Fruit fly (Drosophila melanogaster) whole organism, embryonic: Measurements from ENCODE around the gene CG7551.
A peak's percentile ranks its signal among the peaks of the same experiment; 100 is the strongest.

ENCODE experiments used
- Atf-2 ChIP-seq: fragments of 200-800 bp; sonication (Bioruptor generic); optimal IDR thresholded peaks from 2 replicates; lab custom pipeline; 2016; ENCODE audit warnings: missing biosample characterization, missing genetic modification characterization
- BEAF-32 ChIP-seq: fragments of 200-800 bp; sonication (Bioruptor generic); optimal IDR thresholded peaks from 3 replicates; lab custom pipeline; 2017; ENCODE audit warnings: missing biosample characterization, missing genetic modification characterization, mild to moderate bottlenecking, moderate library complexity, missing genetic modification reagents
- CG10321 ChIP-seq: fragments of 200-800 bp; sonication (Bioruptor generic); IDR thresholded peaks from 2 replicates; pipeline ENCODE4 v1.3.6; 2022; ENCODE audit warnings: missing biosample characterization, missing genetic modification characterization
- CG10979 ChIP-seq: fragments of 200-800 bp; sonication (Bioruptor generic); optimal IDR thresholded peaks from 2 replicates; lab custom pipeline; 2018; ENCODE audit warnings: missing biosample characterization, mild to moderate bottlenecking, missing genetic modification characterization, moderate library complexity
- CG11504 ChIP-seq: fragments of 200-800 bp; sonication (Bioruptor generic); optimal IDR thresholded peaks from 3 replicates; lab custom pipeline; 2019; ENCODE audit warnings: missing biosample characterization, mild to moderate bottlenecking, missing genetic modification characterization, moderate library complexity
- CG11723 ChIP-seq: fragments of 200-800 bp; sonication (Bioruptor generic); optimal IDR thresholded peaks from 2 replicates; lab custom pipeline; 2017; ENCODE audit warnings: missing biosample characterization, mild to moderate bottlenecking, missing genetic modification characterization
- CG12391 ChIP-seq: fragments of 200-800 bp; sonication (Bioruptor generic); optimal IDR thresholded peaks from 3 replicates; lab custom pipeline; 2018; ENCODE audit warnings: missing biosample characterization, mild to moderate bottlenecking, missing genetic modification characterization, moderate library complexity
- CG14441 ChIP-seq: fragments of 200-800 bp; sonication (Bioruptor generic); IDR thresholded peaks from 2 replicates; pipeline ENCODE4 v1.3.6; 2022; ENCODE audit warnings: missing biosample characterization, missing genetic modification characterization
- CG14710 ChIP-seq: fragments of 200-800 bp; sonication (Bioruptor generic); optimal IDR thresholded peaks from 3 replicates; lab custom pipeline; 2019; ENCODE audit warnings: missing biosample characterization, mild to moderate bottlenecking, missing genetic modification characterization, moderate library complexity
- CG17802 ChIP-seq: fragments of 200-800 bp; sonication (Bioruptor generic); optimal IDR thresholded peaks from 2 replicates; lab custom pipeline; 2018; ENCODE audit warnings: missing biosample characterization, mild to moderate bottlenecking, missing genetic modification characterization, moderate library complexity
- CG18262 ChIP-seq: fragments of 200-800 bp; optimal IDR thresholded peaks from 3 replicates; lab custom pipeline; 2019; ENCODE audit warnings: missing biosample characterization, mild to moderate bottlenecking, missing genetic modification characterization, moderate library complexity
- CG2875 ChIP-seq: fragments of 200-800 bp; sonication (Bioruptor generic); optimal IDR thresholded peaks from 2 replicates; lab custom pipeline; 2017; ENCODE audit warnings: missing biosample characterization, mild to moderate bottlenecking, missing genetic modification characterization, missing genetic modification reagents
- CG30403 ChIP-seq: fragments of 200-800 bp; sonication (Bioruptor generic); optimal IDR thresholded peaks from 3 replicates; lab custom pipeline; 2016; ENCODE audit warnings: missing biosample characterization, missing genetic modification characterization
- CG31441 ChIP-seq: fragments of 200-800 bp; sonication (Bioruptor generic); IDR thresholded peaks from 2 replicates; pipeline ENCODE4 v1.3.6; 2022; ENCODE audit warnings: missing biosample characterization, missing genetic modification characterization
- CG34224 ChIP-seq: fragments of 200-800 bp; sonication (Bioruptor generic); IDR thresholded peaks from 3 replicates; pipeline ENCODE4 v1.3.6; 2022; ENCODE audit warnings: missing biosample characterization, missing genetic modification characterization; ENCODE audit not compliant: partially characterized antibody
- CG3838 ChIP-seq: fragments of 200-800 bp; sonication (Bioruptor generic); optimal IDR thresholded peaks from 3 replicates; lab custom pipeline; 2016; ENCODE audit warnings: missing biosample characterization, missing genetic modification characterization
- CG4617 ChIP-seq: fragments of 200-800 bp; sonication (Bioruptor generic); optimal IDR thresholded peaks from 3 replicates; lab custom pipeline; 2016; ENCODE audit warnings: missing biosample characterization, missing genetic modification characterization, borderline replicate concordance
- CG6791 ChIP-seq: fragments of 200-800 bp; sonication (Bioruptor generic); IDR thresholded peaks from 3 replicates; pipeline ENCODE4 v1.3.6; 2022; ENCODE audit warnings: missing biosample characterization, missing genetic modification characterization; ENCODE audit not compliant: partially characterized antibody
- CG7556 ChIP-seq: fragments of 200-800 bp; sonication (Bioruptor generic); optimal IDR thresholded peaks from 2 replicates; lab custom pipeline; 2017; ENCODE audit warnings: missing biosample characterization, mild to moderate bottlenecking, missing genetic modification characterization
- CG7839 ChIP-seq: fragments of 200-800 bp; sonication (Bioruptor generic); optimal IDR thresholded peaks from 3 replicates; lab custom pipeline; 2018; ENCODE audit warnings: missing biosample characterization, mild to moderate bottlenecking, missing genetic modification characterization, moderate library complexity
- CG9727 ChIP-seq: fragments of 200-800 bp; sonication (Bioruptor generic); optimal IDR thresholded peaks from 3 replicates; lab custom pipeline; 2017; ENCODE audit warnings: missing biosample characterization, mild to moderate bottlenecking, missing genetic modification characterization
- CG9817 ChIP-seq: fragments of 200-800 bp; sonication (Bioruptor generic); optimal IDR thresholded peaks from 2 replicates; lab custom pipeline; 2018; ENCODE audit warnings: missing biosample characterization, mild to moderate bottlenecking, missing genetic modification characterization, moderate library complexity
- CrebB ChIP-seq: fragments of 200-800 bp; sonication (Bioruptor generic); optimal IDR thresholded peaks from 3 replicates; lab custom pipeline; 2018; ENCODE audit warnings: missing biosample characterization, mild to moderate bottlenecking, missing genetic modification characterization
- Hmx ChIP-seq: fragments of 200-800 bp; sonication (Bioruptor generic); optimal IDR thresholded peaks from 2 replicates; lab custom pipeline; 2016; ENCODE audit warnings: missing biosample characterization, missing genetic modification characterization
- Hr51 ChIP-seq, 2 experiments: fragments of 200-800 bp; sonication (Bioruptor generic); optimal IDR thresholded peaks; 2 replicates in 1 of 2; 3 replicates in 1 of 2; lab custom pipeline; 2016 to 2018; ENCODE audit warnings: missing biosample characterization in 2 of 2, missing genetic modification characterization in 2 of 2, mild to moderate bottlenecking in 1 of 2, moderate library complexity in 1 of 2
- Med ChIP-seq: fragments of 200-800 bp; sonication (Bioruptor generic); peaks from one replicate; lab custom pipeline; 2016; ENCODE audit warnings: missing biosample characterization, missing genetic modification characterization, mild to moderate bottlenecking, inconsistent platforms, moderate library complexity
- Mes4 ChIP-seq: fragments of 200-800 bp; sonication (Bioruptor generic); optimal IDR thresholded peaks from 2 replicates; lab custom pipeline; 2016; ENCODE audit warnings: missing biosample characterization, missing genetic modification characterization
- NC2β ChIP-seq: fragments of 200-800 bp; sonication (Bioruptor generic); optimal IDR thresholded peaks from 2 replicates; lab custom pipeline; 2016; ENCODE audit warnings: missing biosample characterization, missing genetic modification characterization
- NfI ChIP-seq: fragments of 200-800 bp; sonication (Bioruptor generic); optimal IDR thresholded peaks from 3 replicates; lab custom pipeline; 2018; ENCODE audit warnings: missing biosample characterization, mild to moderate bottlenecking, missing genetic modification characterization, moderate library complexity
- Ravus ChIP-seq: fragments of 200-800 bp; sonication (Bioruptor generic); IDR thresholded peaks from 2 replicates; pipeline ENCODE4 v1.3.6; 2022; ENCODE audit warnings: missing biosample characterization, missing genetic modification characterization
- Sry-β ChIP-seq: fragments of 200-800 bp; sonication (Bioruptor generic); optimal IDR thresholded peaks from 2 replicates; lab custom pipeline; 2018; ENCODE audit warnings: missing biosample characterization, mild to moderate bottlenecking, missing genetic modification characterization, moderate library complexity
- Xbp1 ChIP-seq: fragments of 200-800 bp; sonication (Bioruptor generic); optimal IDR thresholded peaks from 3 replicates; lab custom pipeline; 2016; ENCODE audit warnings: missing biosample characterization, mild to moderate bottlenecking, missing genetic modification characterization
- caup ChIP-seq: fragments of 200-800 bp; sonication (Bioruptor generic); optimal IDR thresholded peaks from 3 replicates; lab custom pipeline; 2017; ENCODE audit warnings: missing biosample characterization, mild to moderate bottlenecking, missing genetic modification characterization, moderate library complexity; ENCODE audit not compliant: severe bottlenecking
- chif ChIP-seq, 2 experiments: fragments of 200-800 bp; sonication (Bioruptor generic); optimal IDR thresholded peaks; 3 replicates each; lab custom pipeline; 2016; ENCODE audit warnings: missing biosample characterization in 2 of 2, missing genetic modification characterization in 2 of 2
- dmrt99B ChIP-seq: fragments of 200-800 bp; sonication (Bioruptor generic); optimal IDR thresholded peaks from 2 replicates; lab custom pipeline; 2018; ENCODE audit warnings: missing biosample characterization, mild to moderate bottlenecking, missing genetic modification characterization, moderate library complexity
- dpn ChIP-seq, 2 experiments: fragments of 200-800 bp; sonication (Bioruptor generic); optimal IDR thresholded peaks; 3 replicates each; lab custom pipeline; 2016; ENCODE audit warnings: missing biosample characterization in 2 of 2, missing genetic modification characterization in 2 of 2
- eve ChIP-seq, 2 experiments: fragments of >200 bp; optimal IDR thresholded peaks; 2 replicates each; lab custom pipeline; 2017; ENCODE audit warnings: missing biosample characterization in 2 of 2, missing genetic modification characterization in 2 of 2
- gem ChIP-seq: fragments of 200-800 bp; sonication (Bioruptor generic); optimal IDR thresholded peaks from 2 replicates; lab custom pipeline; 2019; ENCODE audit warnings: missing biosample characterization, mild to moderate bottlenecking, missing genetic modification characterization, moderate library complexity
- lab ChIP-seq: fragments of 200-800 bp; sonication (Bioruptor generic); optimal IDR thresholded peaks from 3 replicates; lab custom pipeline; 2017; ENCODE audit warnings: missing biosample characterization, missing genetic modification characterization, mild to moderate bottlenecking, moderate library complexity, missing genetic modification reagents
- lola ChIP-seq, 3 experiments: fragments of >200 bp in 2 of 3; fragments of 200-800 bp in 1 of 3; sonication (Bioruptor generic) in 1 of 3; optimal IDR thresholded peaks; 2 replicates each; lab custom pipeline; 2017 to 2019; ENCODE audit warnings: missing biosample characterization in 3 of 3, missing genetic modification characterization in 3 of 3, mild to moderate bottlenecking in 1 of 3, moderate library complexity in 1 of 3
- nerfin-1 ChIP-seq: fragments of 200-800 bp; sonication (Bioruptor generic); optimal IDR thresholded peaks from 3 replicates; lab custom pipeline; 2019; ENCODE audit warnings: missing biosample characterization, mild to moderate bottlenecking, missing genetic modification characterization, moderate library complexity
- p53 ChIP-seq: fragments of 200-800 bp; sonication (Bioruptor generic); optimal IDR thresholded peaks from 2 replicates; lab custom pipeline; 2016; ENCODE audit warnings: missing biosample characterization, missing genetic modification characterization
- ranshi ChIP-seq: fragments of 200-800 bp; sonication (Bioruptor generic); IDR thresholded peaks from 2 replicates; pipeline ENCODE4 v1.3.6; 2022; ENCODE audit warnings: missing biosample characterization, missing genetic modification characterization
- rib ChIP-seq: fragments of 200-800 bp; sonication (Bioruptor generic); IDR thresholded peaks from 2 replicates; pipeline ENCODE4 v1.3.6; 2022; ENCODE audit warnings: missing biosample characterization, missing genetic modification characterization
- sens ChIP-seq: fragments of 200-800 bp; sonication (Bioruptor generic); peaks from one replicate; lab custom pipeline; 2016; ENCODE audit warnings: missing biosample characterization, missing genetic modification characterization
- trem ChIP-seq: fragments of 200-800 bp; optimal IDR thresholded peaks from 3 replicates; lab custom pipeline; 2019; ENCODE audit warnings: missing biosample characterization, mild to moderate bottlenecking, missing genetic modification characterization, moderate library complexity
- zfh1 ChIP-seq: fragments of 200-800 bp; sonication (Bioruptor generic); IDR thresholded peaks from 3 replicates; pipeline ENCODE4 v1.3.6; 2022; ENCODE audit warnings: missing biosample characterization, missing genetic modification characterization
- zfh2 ChIP-seq: fragments of 200-800 bp; sonication (Bioruptor generic); optimal IDR thresholded peaks from 2 replicates; lab custom pipeline; 2016; ENCODE audit warnings: missing biosample characterization, missing genetic modification characterization

CG7551 gene

dm6 chr3L:11410505-11410904, 47.8 kb upstream of the CG7551 start (continued):
- TF ChIP-seq CG9727 (no peak), Atf-2 (GFP tag; lab: Kevin White, UChicago) (no peak), CG11723 (GFP tag; lab: Kevin White, UChicago) (no peak), rib (GFP tag; lab: Robert Waterston, UW) (no peak), dmrt99B (tag; lab: Kevin White, UChicago) (peak; percentile 2), NfI (GFP tag; lab: Kevin White, UChicago) (no peak), CG7556 (GFP tag; lab: Kevin White, UChicago) (peak; percentile 18), zfh2 (GFP tag; lab: Kevin White, UChicago) (no peak), zfh1 (no peak), p53 (GFP tag; lab: Kevin White, UChicago) (no peak), CG9817 (tag; lab: Kevin White, UChicago) (no peak), CG11504 (tag; lab: Kevin White, UChicago) (peak; percentile 34), CG10321 (GFP tag; lab: Robert Waterston, UW) (no peak), CrebB (no peak), Hr51 (GFP tag; optimal IDR thresholded peaks at IDR 0.05; lab: Kevin White, UChicago) (peak in 1 of 2 experiments; percentile 14), ranshi (GFP tag; lab: Robert Waterston, UW) (no peak), CG6791 (GFP tag; lab: Robert Waterston, UW) (no peak), lab (peak; percentile 10)

- TF ChIP-seq CG10979 (tag; lab: Kevin White, UChicago) (peak; percentile 19), CG7839 (tag; lab: Kevin White, UChicago) (no peak), CG30403 (GFP tag; lab: Kevin White, UChicago) (no peak), Med (GFP tag; lab: Kevin White, UChicago) (peak; percentile 28), caup (GFP tag; lab: Kevin White, UChicago) (no peak), CG2875 (GFP tag; lab: Kevin White, UChicago) (peak; percentile 20), CG11504 (tag; lab: Kevin White, UChicago) (peak; percentile 20), CG34224 (GFP tag; lab: Robert Waterston, UW) (no peak), ranshi (GFP tag; lab: Robert Waterston, UW) (no peak), CG18262 (tag; lab: Kevin White, UChicago) (peak; percentile 49), chif (GFP tag; optimal IDR thresholded peaks at IDR 0.05; lab: Kevin White, UChicago) (no peak), gem (tag; lab: Kevin White, UChicago) (peak; percentile 48), trem (tag; lab: Kevin White, UChicago) (peak; percentile 14), CG14441 (GFP tag; lab: Robert Waterston, UW) (no peak), sens (peak; percentile 51), lola (GFP tag; optimal IDR thresholded peaks at IDR 0.05; lab: Kevin White, UChicago) (peak in 1 of 3 experiments; percentile 60), dpn (GFP tag; optimal IDR thresholded peaks at IDR 0.05; lab: Kevin White, UChicago) (no peak), NC2β (GFP tag; lab: Kevin White, UChicago) (no peak), Xbp1 (GFP tag; lab: Kevin White, UChicago) (no peak), CG14710 (tag; lab: Kevin White, UChicago) (peak; percentile 24), CG31441 (peak; percentile 24; the same call in 1 of the 2 replicates), CG12391 (tag; lab: Kevin White, UChicago) (peak; percentile 23), nerfin-1 (tag; lab: Kevin White, UChicago) (peak; percentile 30), CG7556 (GFP tag; lab: Kevin White, UChicago) (peak; percentile 12), Mes4 (no peak), BEAF-32 (GFP tag; lab: Kevin White, UChicago) (peak; percentile 2), CG17802 (no peak), CG4617 (GFP tag; lab: Kevin White, UChicago) (no peak), CG9727 (peak; percentile 27), Ravus (GFP tag; lab: Robert Waterston, UW) (no peak), eve (GFP tag; optimal IDR thresholded peaks at IDR 0.05; lab: Kevin White, UChicago) (peak in 1 of 2 experiments; percentile 35), CG3838 (no peak), Sry-β (GFP tag; lab: Kevin White, UChicago) (no peak), Hmx (GFP tag; lab: Kevin White, UChicago) (no peak)
These were observed 44.6 kb upstream of the CG7551 start for dm6 chr3L:11413697-11414096.
